Fruit fly (Drosophila melanogaster) whole organism, embryonic: ENCODE measurements around the gene mxc.

ENCODE experiments used
- az2 ChIP-seq: fragments of 200-800 bp; sonication (Bioruptor generic); optimal IDR thresholded peaks from 3 replicates; lab custom pipeline; 2016; ENCODE audit warnings: missing biosample characterization, missing genetic modification characterization
- lbe ChIP-seq: fragments of 200-800 bp; sonication (Bioruptor generic); optimal IDR thresholded peaks from 2 replicates; lab custom pipeline; 2016; ENCODE audit warnings: missing biosample characterization, mild to moderate bottlenecking, missing genetic modification characterization
- pho ChIP-seq: fragments of 200-800 bp; sonication (Bioruptor generic); optimal IDR thresholded peaks from 2 replicates; lab custom pipeline; 2016; ENCODE audit warnings: missing biosample characterization, missing genetic modification characterization

DNA sequence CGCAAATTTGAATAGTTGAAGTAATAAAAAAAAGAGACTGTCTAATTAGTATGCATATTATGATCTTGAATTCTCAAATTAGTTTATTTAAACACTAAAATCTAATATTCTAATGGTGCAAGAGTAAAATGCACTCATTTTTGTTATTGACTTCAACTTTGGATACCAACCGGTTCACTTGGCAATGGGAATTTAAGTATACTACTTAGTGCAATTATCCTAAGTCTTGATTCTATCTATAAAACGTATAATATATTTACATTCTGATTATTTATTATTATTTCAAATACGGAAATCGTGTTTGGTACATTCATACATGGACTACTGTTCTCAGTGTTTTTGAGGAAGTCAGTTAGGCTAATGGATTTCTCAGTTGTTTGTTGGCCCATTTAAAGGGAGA is 16.4 kb downstream of the mxc start, which contains the start of gene Gr8a:
- TF ChIP-seq pho (GFP tag; lab: Kevin White, UChicago) (no peak), az2 (GFP tag; lab: Kevin White, UChicago) (no peak), lbe (GFP tag; lab: Kevin White, UChicago) (no peak)
